Worm (Caenorhabditis elegans) whole organism, L2 larva: Measurements from ENCODE around the gene C34F11.5.

ENCODE experiments used
- C34F6.9 ChIP-seq: fragments of 150-350 bp; optimal IDR thresholded peaks from 2 replicates; lab custom pipeline; 2014; ENCODE audit warnings: missing biosample characterization, missing genetic modification characterization
- F13H6.1 ChIP-seq: sonication (generic microtip); optimal IDR thresholded peaks from 2 replicates; lab custom pipeline; 2016; ENCODE audit warnings: missing genetic modification characterization, missing compliant biosample characterization
- R02D3.7 ChIP-seq: fragments of 150-350 bp; optimal IDR thresholded peaks from 2 replicates; lab custom pipeline; 2014; ENCODE audit warnings: missing biosample characterization, missing genetic modification characterization
- alr-1 ChIP-seq: fragments of 150-350 bp; optimal IDR thresholded peaks from 2 replicates; lab custom pipeline; 2014; ENCODE audit warnings: missing biosample characterization, missing genetic modification characterization
- aly-2 ChIP-seq: fragments of 150-350 bp; optimal IDR thresholded peaks from 2 replicates; lab custom pipeline; 2014; ENCODE audit warnings: missing biosample characterization, missing genetic modification characterization
- ama-1 ChIP-seq: fragments of 150-350 bp; optimal IDR thresholded peaks from 2 replicates; lab custom pipeline; 2018; ENCODE audit warnings: inconsistent platforms
- blmp-1 ChIP-seq: sonication (generic microtip); optimal IDR thresholded peaks from 2 replicates; lab custom pipeline; 2017; ENCODE audit warnings: missing genetic modification characterization, mild to moderate bottlenecking, missing compliant biosample characterization, antibody characterized with exemption, moderate library complexity; ENCODE audit not compliant: insufficient read depth
- ceh-16 ChIP-seq: fragments of 150-350 bp; optimal IDR thresholded peaks from 2 replicates; lab custom pipeline; 2014; ENCODE audit warnings: missing biosample characterization, missing genetic modification characterization
- ceh-82 ChIP-seq: fragments of 150-350 bp; optimal IDR thresholded peaks from 2 replicates; lab custom pipeline; 2014; ENCODE audit warnings: missing biosample characterization, missing genetic modification characterization
- dmd-4 ChIP-seq: sonication (generic microtip); optimal IDR thresholded peaks from 2 replicates; lab custom pipeline; 2017; ENCODE audit warnings: missing biosample characterization, missing genetic modification characterization
- egl-27 ChIP-seq: sonication (generic microtip); optimal IDR thresholded peaks from 3 replicates; lab custom pipeline; 2017; ENCODE audit warnings: missing biosample characterization, missing genetic modification reagents, missing genetic modification characterization
- elt-1 ChIP-seq: fragments of 150-350 bp; optimal IDR thresholded peaks from 2 replicates; lab custom pipeline; 2014; ENCODE audit warnings: missing biosample characterization, missing genetic modification characterization
- elt-3 ChIP-seq: sonication (generic microtip); optimal IDR thresholded peaks from 2 replicates; lab custom pipeline; 2017; ENCODE audit warnings: missing biosample characterization, missing genetic modification characterization
- fos-1 ChIP-seq: fragments of 150-350 bp; optimal IDR thresholded peaks from 2 replicates; lab custom pipeline; 2014; ENCODE audit warnings: missing biosample characterization, missing genetic modification characterization
- gmeb-1 ChIP-seq: fragments of 150-350 bp; optimal IDR thresholded peaks from 2 replicates; lab custom pipeline; 2014; ENCODE audit warnings: missing biosample characterization, missing genetic modification characterization
- lin-39 ChIP-seq: fragments of 150-350 bp; optimal IDR thresholded peaks from 2 replicates; lab custom pipeline; 2014; ENCODE audit warnings: missing biosample characterization, missing genetic modification reagents, missing genetic modification characterization
- lsy-2 ChIP-seq, 2 experiments: fragments of 150-350 bp in 1 of 2; sonication (generic microtip) in 1 of 2; optimal IDR thresholded peaks; 2 replicates each; lab custom pipeline; 2014 to 2017; ENCODE audit warnings: missing biosample characterization in 2 of 2, missing genetic modification characterization in 2 of 2
- mab-5 ChIP-seq: fragments of 150-350 bp; optimal IDR thresholded peaks from 2 replicates; lab custom pipeline; 2014; ENCODE audit warnings: missing biosample characterization, missing genetic modification characterization
- mbf-1 ChIP-seq: sonication (generic microtip); optimal IDR thresholded peaks from 2 replicates; lab custom pipeline; 2017; ENCODE audit warnings: missing biosample characterization, missing genetic modification characterization
- mdl-1 ChIP-seq, 2 experiments: fragments of 150-350 bp in 1 of 2; sonication (generic microtip) in 1 of 2; optimal IDR thresholded peaks; 2 replicates each; lab custom pipeline; 2017; ENCODE audit warnings: missing biosample characterization in 2 of 2, missing genetic modification characterization in 2 of 2
- nhr-10 ChIP-seq: sonication (generic microtip); optimal IDR thresholded peaks from 2 replicates; lab custom pipeline; 2017; ENCODE audit warnings: missing biosample characterization, missing genetic modification characterization
- nhr-129 ChIP-seq: fragments of 150-350 bp; optimal IDR thresholded peaks from 2 replicates; lab custom pipeline; 2014; ENCODE audit warnings: missing biosample characterization, missing genetic modification characterization
- nhr-21 ChIP-seq: fragments of 150-350 bp; optimal IDR thresholded peaks from 2 replicates; lab custom pipeline; 2014; ENCODE audit warnings: missing biosample characterization, missing genetic modification characterization
- nhr-23 ChIP-seq: fragments of 150-350 bp; optimal IDR thresholded peaks from 2 replicates; lab custom pipeline; 2014; ENCODE audit warnings: missing biosample characterization, missing genetic modification reagents, missing genetic modification characterization
- nhr-25 ChIP-seq: fragments of 150-350 bp; sonication (generic microtip); optimal IDR thresholded peaks from 3 replicates; lab custom pipeline; 2014; ENCODE audit warnings: missing biosample characterization, missing genetic modification characterization
- nhr-6 ChIP-seq: fragments of 150-350 bp; optimal IDR thresholded peaks from 2 replicates; lab custom pipeline; 2014; ENCODE audit warnings: missing biosample characterization, missing genetic modification characterization
- peb-1 ChIP-seq: fragments of 150-350 bp; optimal IDR thresholded peaks from 2 replicates; lab custom pipeline; 2014; ENCODE audit warnings: missing biosample characterization, missing genetic modification characterization
- skn-1 ChIP-seq: sonication (generic microtip); optimal IDR thresholded peaks from 2 replicates; lab custom pipeline; 2017; ENCODE audit warnings: missing biosample characterization, missing genetic modification characterization
- sma-3 ChIP-seq: sonication (generic microtip); optimal IDR thresholded peaks from 2 replicates; lab custom pipeline; 2016; ENCODE audit warnings: missing genetic modification reagents, missing genetic modification characterization, missing compliant biosample characterization
- sma-9 ChIP-seq, 2 experiments: fragments of 150-350 bp in 1 of 2; sonication (generic microtip) in 1 of 2; optimal IDR thresholded peaks; 2 replicates each; lab custom pipeline; 2014 to 2016; ENCODE audit warnings: missing genetic modification characterization in 2 of 2, mild to moderate bottlenecking in 1 of 2, missing biosample characterization in 1 of 2, missing compliant biosample characterization in 1 of 2, missing genetic modification reagents in 1 of 2, moderate library complexity in 1 of 2
- snpc-4 ChIP-seq: fragments of 150-350 bp; optimal IDR thresholded peaks from 2 replicates; lab custom pipeline; 2014; ENCODE audit warnings: missing biosample characterization, missing genetic modification characterization
- unc-39 ChIP-seq: fragments of 150-350 bp; optimal IDR thresholded peaks from 2 replicates; lab custom pipeline; 2014; ENCODE audit warnings: missing biosample characterization, missing genetic modification characterization
- unc-62 ChIP-seq: fragments of 150-350 bp; optimal IDR thresholded peaks from 2 replicates; lab custom pipeline; 2014; ENCODE audit warnings: missing biosample characterization, missing genetic modification reagents, missing genetic modification characterization
- zag-1 ChIP-seq: fragments of 150-350 bp; optimal IDR thresholded peaks from 2 replicates; lab custom pipeline; 2014; ENCODE audit warnings: missing biosample characterization, missing genetic modification characterization
- ztf-11 ChIP-seq: sonication (generic microtip); optimal IDR thresholded peaks from 2 replicates; lab custom pipeline; 2017; ENCODE audit warnings: missing biosample characterization, missing genetic modification characterization
- ztf-4 ChIP-seq: fragments of 150-350 bp; optimal IDR thresholded peaks from 2 replicates; lab custom pipeline; 2014; ENCODE audit warnings: missing biosample characterization, missing genetic modification characterization

C34F11.5 gene

ce11 chrII:5200987-5201582 is 5.5 kb downstream of the C34F11.5 start (continued):
- TF ChIP-seq skn-1 (no peak), ama-1 (lab: Kevin White, UChicago) (peak; percentile 58), lin-39 (tag; lab: Kevin White, UChicago) (no peak), aly-2 (tag; lab: Kevin White, UChicago) (no peak), ztf-4 (no peak), nhr-25 (no peak), nhr-23 (tag; lab: Kevin White, UChicago) (no peak), alr-1 (no peak), ceh-16 (tag; lab: Kevin White, UChicago) (no peak), nhr-10 (no peak), mbf-1 (no peak), C34F6.9 (tag; lab: Kevin White, UChicago) (peak; percentile 72), mab-5 (no peak), elt-1 (tag; lab: Kevin White, UChicago) (no peak), elt-3 (tag; lab: Kevin White, UChicago) (no peak), nhr-129 (peak; percentile 55)

ce11 chrII:5201922-5202562 is 6.4 kb downstream of the C34F11.5 start:
- TF ChIP-seq mdl-1 (tag; optimal IDR thresholded peaks at IDR 0.05; lab: Kevin White, UChicago) (peak in 1 of 2 experiments; percentile 38), snpc-4 (tag; lab: Kevin White, UChicago) (peak; percentile 19), peb-1 (tag; lab: Kevin White, UChicago) (no peak), aly-2 (tag; lab: Kevin White, UChicago) (no peak), sma-9 (GFP tag; optimal IDR thresholded peaks at IDR 0.05; lab: Kevin White, UChicago) (peak; percentile 32), sma-9 (tag; optimal IDR thresholded peaks at IDR 0.05; lab: Kevin White, UChicago) (no peak), ztf-4 (no peak), mbf-1 (no peak), skn-1 (peak; percentile 17), fos-1 (peak; percentile 81), blmp-1 (tag; lab: Kevin White, UChicago) (no peak), elt-1 (tag; lab: Kevin White, UChicago) (no peak), unc-62 (no peak), sma-3 (GFP tag; lab: Kevin White, UChicago) (peak; percentile 47), dmd-4 (tag; lab: Kevin White, UChicago) (no peak), elt-3 (tag; lab: Kevin White, UChicago) (no peak), ztf-11 (tag; lab: Kevin White, UChicago) (no peak), F13H6.1 (tag; lab: Kevin White, UChicago) (peak; percentile 59), R02D3.7 (tag; lab: Kevin White, UChicago) (no peak), gmeb-1 (peak; percentile 58), alr-1 (no peak), unc-39 (tag; lab: Kevin White, UChicago) (no peak), zag-1 (tag; lab: Kevin White, UChicago) (no peak), lsy-2 (tag; optimal IDR thresholded peaks at IDR 0.05; lab: Kevin White, UChicago) (peak in 1 of 2 experiments; percentile 6), nhr-129 (peak; percentile 15)

ce11 chrII:5202930-5203329 is 7.3 kb downstream of the C34F11.5 start, which contains the start of gene ampd-1:
TSS of gene ampd-1 (plus strand) at chrII:5203322.
- TF ChIP-seq ama-1 (lab: Kevin White, UChicago) (no peak), nhr-21 (tag; lab: Kevin White, UChicago) (no peak), gmeb-1 (peak; percentile 24), sma-3 (GFP tag; lab: Kevin White, UChicago) (peak; percentile 16), nhr-6 (tag; lab: Kevin White, UChicago) (no peak), ceh-82 (no peak), C34F6.9 (tag; lab: Kevin White, UChicago) (peak; percentile 38), nhr-129 (peak; percentile 47), nhr-23 (tag; lab: Kevin White, UChicago) (no peak), F13H6.1 (tag; lab: Kevin White, UChicago) (peak; percentile 27), egl-27 (tag; lab: Kevin White, UChicago) (no peak), sma-9 (GFP tag; optimal IDR thresholded peaks at IDR 0.05; lab: Kevin White, UChicago) (peak; percentile 30), sma-9 (tag; optimal IDR thresholded peaks at IDR 0.05; lab: Kevin White, UChicago) (no peak), skn-1 (peak; percentile 6), fos-1 (peak; percentile 60)
